Worm (Caenorhabditis elegans): Measurements from ENCODE around the gene srt-24.

DNA sequence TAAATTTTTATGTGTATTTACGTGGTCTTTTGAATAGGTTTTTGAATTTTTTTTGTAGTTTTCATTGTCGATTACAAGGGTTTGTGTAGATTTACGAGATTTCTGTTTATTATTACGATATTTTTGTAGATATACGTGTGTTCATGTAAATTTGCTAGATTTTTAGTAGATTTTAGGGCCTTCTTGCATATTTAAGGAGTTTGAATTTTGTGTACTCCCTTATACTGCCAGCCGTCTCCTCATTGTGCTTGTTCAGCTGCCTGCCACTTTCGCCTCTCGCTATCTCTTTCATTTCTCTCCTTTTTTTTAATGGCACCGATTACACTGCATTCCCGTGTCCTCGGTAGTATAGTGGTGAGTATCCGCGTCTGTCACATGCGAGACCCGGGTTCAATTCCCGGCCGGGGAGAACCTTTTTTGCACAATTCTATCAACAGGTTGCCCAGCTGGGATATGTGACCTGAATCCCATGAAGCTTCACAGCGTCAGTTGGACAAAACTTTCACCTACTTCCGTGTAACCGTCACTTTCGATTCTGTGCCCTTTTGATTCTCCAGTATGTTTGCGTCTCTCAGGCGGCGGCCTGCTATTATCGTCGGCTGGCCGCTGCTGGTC lies 48.0 kb downstream of the srt-24 start:
- TF ChIP-seq skn-1 (tag; optimal IDR thresholded peaks at IDR 0.05) (peak; percentile 43), pha-4 (tag; optimal IDR thresholded peaks at IDR 0.05) (peak; percentile 56), nhr-25 (tag; optimal IDR thresholded peaks at IDR 0.05) (peak; percentile 52), tbx-2 (tag; optimal IDR thresholded peaks at IDR 0.05) (peak; percentile 53), ztf-11 (tag; optimal IDR thresholded peaks at IDR 0.05) (no peak), unc-39 (tag; optimal IDR thresholded peaks at IDR 0.05) (no peak), nhr-76 (tag; optimal IDR thresholded peaks at IDR 0.05) (no peak)
